Fruit fly (Drosophila melanogaster) whole organism, prepupa: Measurements from ENCODE around the gene Dnali1.

Experiments used
- Blimp-1 ChIP-seq: fragments of 200-800 bp; sonication (Bioruptor generic); optimal IDR thresholded peaks from 3 replicates; lab custom pipeline; 2017; ENCODE audit warnings: missing biosample characterization, missing genetic modification characterization, mild to moderate bottlenecking, moderate library complexity, missing genetic modification reagents
- CG10631 ChIP-seq: fragments of 200-800 bp; sonication (Bioruptor generic); optimal IDR thresholded peaks from 2 replicates; lab custom pipeline; 2016; ENCODE audit warnings: missing biosample characterization, missing genetic modification characterization
- CG10669 ChIP-seq: fragments of 200-800 bp; sonication (Bioruptor generic); optimal IDR thresholded peaks from 3 replicates; lab custom pipeline; 2018; ENCODE audit warnings: missing biosample characterization, mild to moderate bottlenecking, missing genetic modification characterization, moderate library complexity
- CG11294 ChIP-seq: fragments of 200-800 bp; sonication (Bioruptor generic); IDR thresholded peaks from 2 replicates; pipeline ENCODE4 v1.3.6; 2022; ENCODE audit warnings: missing biosample characterization, missing genetic modification characterization
- CG11762 ChIP-seq: fragments of 200-800 bp; sonication (Bioruptor generic); optimal IDR thresholded peaks from 3 replicates; lab custom pipeline; 2016; ENCODE audit warnings: missing biosample characterization, missing genetic modification characterization; ENCODE audit not compliant: insufficient read depth
- CG11902 ChIP-seq: fragments of 200-800 bp; sonication (Bioruptor generic); optimal IDR thresholded peaks from 3 replicates; lab custom pipeline; 2016; ENCODE audit warnings: missing biosample characterization, missing genetic modification characterization
- CG15336 ChIP-seq: fragments of 200-800 bp; sonication (Bioruptor generic); IDR thresholded peaks from 2 replicates; pipeline ENCODE4 v1.3.6; 2022; ENCODE audit warnings: missing biosample characterization, missing genetic modification characterization
- CG3032 ChIP-seq: fragments of 200-800 bp; optimal IDR thresholded peaks from 2 replicates; lab custom pipeline; 2019; ENCODE audit warnings: missing biosample characterization, mild to moderate bottlenecking, missing genetic modification characterization, moderate library complexity
- CG32006 ChIP-seq: fragments of 200-800 bp; sonication (Bioruptor generic); optimal IDR thresholded peaks from 3 replicates; lab custom pipeline; 2017; ENCODE audit warnings: missing biosample characterization, mild to moderate bottlenecking, missing genetic modification characterization
- CG3919 ChIP-seq: fragments of 200-800 bp; sonication (Bioruptor generic); optimal IDR thresholded peaks from 3 replicates; lab custom pipeline; 2016; ENCODE audit warnings: missing biosample characterization, missing genetic modification characterization
- CG4318 ChIP-seq: fragments of 200-800 bp; sonication (Bioruptor generic); optimal IDR thresholded peaks from 3 replicates; lab custom pipeline; 2017; ENCODE audit warnings: missing biosample characterization, mild to moderate bottlenecking, missing genetic modification characterization
- CG6163 ChIP-seq: fragments of 200-800 bp; sonication (Bioruptor generic); IDR thresholded peaks from 3 replicates; pipeline ENCODE4 v1.3.6; 2022; ENCODE audit warnings: missing biosample characterization, missing genetic modification characterization
- CG6276 ChIP-seq: fragments of 200-800 bp; sonication (Bioruptor generic); optimal IDR thresholded peaks from 2 replicates; lab custom pipeline; 2017; ENCODE audit warnings: missing biosample characterization, mild to moderate bottlenecking, missing genetic modification characterization
- CG6792 ChIP-seq: fragments of 200-800 bp; sonication (Bioruptor generic); optimal IDR thresholded peaks from 3 replicates; lab custom pipeline; 2016; ENCODE audit warnings: missing biosample characterization, missing genetic modification characterization
- CG6808 ChIP-seq: fragments of 200-800 bp; sonication (Bioruptor generic); optimal IDR thresholded peaks from 3 replicates; lab custom pipeline; 2017; ENCODE audit warnings: missing biosample characterization, missing genetic modification characterization, mild to moderate bottlenecking, moderate library complexity, missing genetic modification reagents
- CG8119 ChIP-seq: fragments of 200-800 bp; sonication (Bioruptor generic); IDR thresholded peaks from 3 replicates; pipeline ENCODE4 v1.3.6; 2022; ENCODE audit warnings: missing biosample characterization, missing genetic modification characterization
- CG8319 ChIP-seq: fragments of 200-800 bp; sonication (Bioruptor generic); optimal IDR thresholded peaks from 3 replicates; lab custom pipeline; 2016; ENCODE audit warnings: missing biosample characterization, missing genetic modification characterization
- CG8632 ChIP-seq: fragments of 200-800 bp; sonication (Bioruptor generic); optimal IDR thresholded peaks from 3 replicates; lab custom pipeline; 2016; ENCODE audit warnings: missing biosample characterization, missing genetic modification characterization
- Eip75B ChIP-seq: fragments of 200-800 bp; sonication (Bioruptor generic); optimal IDR thresholded peaks from 3 replicates; lab custom pipeline; 2016; ENCODE audit warnings: missing biosample characterization, missing genetic modification characterization
- Eip78C ChIP-seq: fragments of 200-800 bp; sonication (Bioruptor generic); peaks from one replicate; lab custom pipeline; 2016; ENCODE audit warnings: missing biosample characterization, missing genetic modification characterization
- Eip93F ChIP-seq: fragments of 200-800 bp; sonication (Bioruptor generic); optimal IDR thresholded peaks from 2 replicates; lab custom pipeline; 2016; ENCODE audit warnings: missing biosample characterization, mild to moderate bottlenecking, missing genetic modification characterization
- Ets21C ChIP-seq: fragments of 200-800 bp; sonication (Bioruptor generic); optimal IDR thresholded peaks from 3 replicates; lab custom pipeline; 2016; ENCODE audit warnings: missing biosample characterization, missing genetic modification characterization
- Ets96B ChIP-seq: fragments of 200-800 bp; optimal IDR thresholded peaks from 2 replicates; lab custom pipeline; 2019; ENCODE audit warnings: missing biosample characterization, mild to moderate bottlenecking, missing genetic modification characterization, moderate library complexity
- Gug ChIP-seq: fragments of 200-800 bp; sonication (Bioruptor generic); IDR thresholded peaks from 2 replicates; pipeline ENCODE4 v1.3.6; 2022; ENCODE audit warnings: missing biosample characterization, missing genetic modification characterization
- OdsH ChIP-seq: fragments of 200-800 bp; sonication (Bioruptor generic); optimal IDR thresholded peaks from 3 replicates; lab custom pipeline; 2016; ENCODE audit warnings: missing biosample characterization, missing genetic modification characterization
- Smox ChIP-seq: fragments of 200-800 bp; sonication (Bioruptor generic); optimal IDR thresholded peaks from 3 replicates; lab custom pipeline; 2016; ENCODE audit warnings: missing biosample characterization, missing genetic modification characterization
- Sox102F ChIP-seq: fragments of 200-800 bp; sonication (Bioruptor generic); optimal IDR thresholded peaks from 2 replicates; lab custom pipeline; 2016; ENCODE audit warnings: missing biosample characterization, mild to moderate bottlenecking, missing genetic modification characterization
- Sox14 ChIP-seq: fragments of 200-800 bp; sonication (Bioruptor generic); optimal IDR thresholded peaks from 3 replicates; lab custom pipeline; 2016; ENCODE audit warnings: missing biosample characterization, missing genetic modification characterization
- Sox15 ChIP-seq: fragments of 200-800 bp; sonication (Bioruptor generic); optimal IDR thresholded peaks from 3 replicates; lab custom pipeline; 2016; ENCODE audit warnings: missing biosample characterization, missing genetic modification characterization
- achi ChIP-seq: fragments of 200-800 bp; sonication (Bioruptor generic); optimal IDR thresholded peaks from 3 replicates; lab custom pipeline; 2016; ENCODE audit warnings: missing biosample characterization, missing genetic modification characterization
- acj6 ChIP-seq: fragments of 200-800 bp; sonication (Bioruptor generic); optimal IDR thresholded peaks from 3 replicates; lab custom pipeline; 2016; ENCODE audit warnings: missing biosample characterization, missing genetic modification characterization
- cyc ChIP-seq: fragments of 200-800 bp; sonication (Bioruptor generic); optimal IDR thresholded peaks from 3 replicates; lab custom pipeline; 2016; ENCODE audit warnings: missing biosample characterization, missing genetic modification characterization
- dac ChIP-seq: fragments of 200-800 bp; sonication (Bioruptor generic); optimal IDR thresholded peaks from 2 replicates; lab custom pipeline; 2017; ENCODE audit warnings: missing biosample characterization, mild to moderate bottlenecking, missing genetic modification characterization
- dsx ChIP-seq: fragments of 200-800 bp; optimal IDR thresholded peaks from 3 replicates; lab custom pipeline; 2019; ENCODE audit warnings: missing biosample characterization, mild to moderate bottlenecking, missing genetic modification characterization, moderate library complexity; ENCODE audit not compliant: poor library complexity, severe bottlenecking
- eg ChIP-seq: fragments of 200-800 bp; sonication (Bioruptor generic); IDR thresholded peaks from 3 replicates; pipeline ENCODE4 v1.3.6; 2022; ENCODE audit warnings: missing biosample characterization, missing genetic modification characterization
- esn ChIP-seq: fragments of 200-800 bp; sonication (Bioruptor generic); optimal IDR thresholded peaks from 2 replicates; lab custom pipeline; 2016; ENCODE audit warnings: missing biosample characterization, mild to moderate bottlenecking, missing genetic modification characterization, moderate library complexity
- fd59A ChIP-seq: fragments of 200-800 bp; sonication (Bioruptor generic); optimal IDR thresholded peaks from 2 replicates; lab custom pipeline; 2017; ENCODE audit warnings: missing biosample characterization, mild to moderate bottlenecking, missing genetic modification characterization, missing genetic modification reagents
- fkh ChIP-seq: fragments of 200-800 bp; sonication (Bioruptor generic); optimal IDR thresholded peaks from 3 replicates; lab custom pipeline; 2017; ENCODE audit warnings: missing biosample characterization, mild to moderate bottlenecking, missing genetic modification characterization, moderate library complexity
- net ChIP-seq: fragments of 200-800 bp; sonication (Bioruptor generic); optimal IDR thresholded peaks from 3 replicates; lab custom pipeline; 2016; ENCODE audit warnings: missing biosample characterization, missing genetic modification characterization
- salr ChIP-seq, 2 experiments: fragments of 200-800 bp; sonication (Bioruptor generic); optimal IDR thresholded peaks; 3 replicates each; lab custom pipeline; 2016 to 2018; ENCODE audit warnings: missing biosample characterization in 2 of 2, missing genetic modification characterization in 2 of 2, mild to moderate bottlenecking in 1 of 2
- spab ChIP-seq: fragments of 200-800 bp; sonication (Bioruptor generic); optimal IDR thresholded peaks from 2 replicates; lab custom pipeline; 2017; ENCODE audit warnings: missing biosample characterization, mild to moderate bottlenecking, missing genetic modification characterization, missing genetic modification reagents
- ss ChIP-seq, 2 experiments: fragments of 200-800 bp; sonication (Bioruptor generic); optimal IDR thresholded peaks; 2 replicates in 1 of 2; 3 replicates in 1 of 2; lab custom pipeline; 2017 to 2018; ENCODE audit warnings: mild to moderate bottlenecking in 2 of 2, missing biosample characterization in 2 of 2, missing genetic modification characterization in 2 of 2, moderate library complexity in 1 of 2
- svp ChIP-seq: fragments of 200-800 bp; sonication (Bioruptor generic); peaks from one replicate; lab custom pipeline; 2016; ENCODE audit warnings: missing biosample characterization, missing genetic modification characterization
- topi ChIP-seq: fragments of 200-800 bp; sonication (Bioruptor generic); optimal IDR thresholded peaks from 3 replicates; lab custom pipeline; 2016; ENCODE audit warnings: missing biosample characterization, missing genetic modification characterization
- vri ChIP-seq: fragments of 200-800 bp; sonication (Bioruptor generic); optimal IDR thresholded peaks from 3 replicates; lab custom pipeline; 2016; ENCODE audit warnings: missing biosample characterization, mild to moderate bottlenecking, missing genetic modification characterization

Dnali1 gene

DNA sequence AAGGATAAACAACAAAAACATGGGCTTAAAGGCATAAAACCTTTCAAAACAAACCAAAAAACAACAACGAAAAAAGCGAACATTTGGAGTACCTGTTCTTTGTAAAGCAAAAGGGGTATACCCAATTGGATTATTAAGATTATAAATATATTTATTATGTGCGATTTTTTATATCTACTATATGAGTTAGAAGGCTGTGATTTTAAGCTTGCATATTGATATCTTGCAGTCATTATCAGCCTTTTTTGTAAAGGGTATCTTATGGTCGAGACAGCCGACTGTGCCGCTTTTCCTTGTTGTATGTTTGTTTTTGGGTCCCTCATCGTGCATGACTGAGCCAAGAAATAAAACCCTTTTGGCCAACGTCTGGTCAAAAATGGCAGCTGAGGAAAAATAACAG lies 20.4 kb downstream of the Dnali1 start (continued):
- TF ChIP-seq Smox (GFP tag; lab: Kevin White, UChicago) = peak; percentile 26
- TF ChIP-seq CG15336 (GFP tag; lab: Robert Waterston, UW) = 0 out of 2 replicates have a peak, but pooled peaks have one; percentile 32
- TF ChIP-seq esn (GFP tag; lab: Kevin White, UChicago) = peak; percentile 77
- peak; percentile 78 for TF ChIP-seq svp (GFP tag; lab: Kevin White, UChicago)
- no peak for TF ChIP-seq CG32006 (GFP tag; lab: Kevin White, UChicago)
- no peak for TF ChIP-seq CG11294 (GFP tag; lab: Robert Waterston, UW)
- peak; percentile 53 for TF ChIP-seq CG11762 (GFP tag; lab: Kevin White, UChicago)
- TF ChIP-seq Eip93F = peak; percentile 60
- peak; percentile 1 for TF ChIP-seq net (GFP tag; lab: Kevin White, UChicago)
- TF ChIP-seq Blimp-1 (GFP tag; lab: Kevin White, UChicago) = peak; percentile 49
- peak; percentile 36 for TF ChIP-seq CG8632 (GFP tag; lab: Kevin White, UChicago)
- peak; percentile 36 for TF ChIP-seq OdsH (GFP tag; lab: Kevin White, UChicago)
- peak; percentile 74 for TF ChIP-seq CG3919 (GFP tag; lab: Kevin White, UChicago)
- peak; percentile 45; the same call in 2 of the 3 replicates for TF ChIP-seq CG6163 (GFP tag; lab: Robert Waterston, UW)
- TF ChIP-seq CG6792 (GFP tag; lab: Kevin White, UChicago) = peak; percentile 61
- TF ChIP-seq dsx (GFP tag; lab: Kevin White, UChicago) = no peak
- TF ChIP-seq vri (GFP tag; lab: Kevin White, UChicago) = peak; percentile 30
- peak; percentile 34 for TF ChIP-seq CG10669 (GFP tag; lab: Kevin White, UChicago)
- peak; percentile 18 for TF ChIP-seq Ets96B (tag; lab: Kevin White, UChicago)
- peak; percentile 60 for TF ChIP-seq CG11902 (GFP tag; lab: Kevin White, UChicago)
- TF ChIP-seq CG6276 (GFP tag; lab: Kevin White, UChicago) = no peak
- peak; percentile 39; the same call in 1 of the 3 replicates for TF ChIP-seq CG8119 (GFP tag; lab: Robert Waterston, UW)
- peak; percentile 63 for TF ChIP-seq Eip75B (GFP tag; lab: Kevin White, UChicago)
- TF ChIP-seq Ets21C (GFP tag; lab: Kevin White, UChicago) = peak; percentile 15
- TF ChIP-seq achi (GFP tag; lab: Kevin White, UChicago) = peak; percentile 38
- TF ChIP-seq, all 60 proteins: peak for 37

DNA sequence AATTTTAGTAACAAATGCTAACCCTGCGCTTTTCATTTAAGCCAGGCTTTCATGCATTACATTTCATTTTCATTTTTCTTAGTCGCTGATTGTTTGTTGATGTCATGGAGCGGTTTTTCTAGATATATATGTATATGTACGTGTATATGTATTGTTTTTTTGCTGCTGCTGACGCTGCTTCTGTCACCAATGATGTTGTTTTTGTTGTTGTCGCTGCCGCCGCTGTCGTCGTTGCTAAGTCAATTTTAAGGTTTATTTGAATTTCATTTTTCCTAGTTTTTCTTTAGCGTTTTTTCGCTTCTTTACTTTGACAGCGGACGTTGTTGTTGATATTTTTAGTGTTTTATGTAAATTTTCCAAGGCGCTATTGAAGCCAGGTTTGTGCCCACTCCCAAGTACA lies 23.0 kb downstream of the Dnali1 start:
- TF ChIP-seq CG3919 (GFP tag; lab: Kevin White, UChicago) = no peak
- no peak for TF ChIP-seq Sox102F
- TF ChIP-seq topi (GFP tag; lab: Kevin White, UChicago) = no peak
- peak; percentile 17 for TF ChIP-seq fkh (GFP tag; lab: Kevin White, UChicago)

DNA sequence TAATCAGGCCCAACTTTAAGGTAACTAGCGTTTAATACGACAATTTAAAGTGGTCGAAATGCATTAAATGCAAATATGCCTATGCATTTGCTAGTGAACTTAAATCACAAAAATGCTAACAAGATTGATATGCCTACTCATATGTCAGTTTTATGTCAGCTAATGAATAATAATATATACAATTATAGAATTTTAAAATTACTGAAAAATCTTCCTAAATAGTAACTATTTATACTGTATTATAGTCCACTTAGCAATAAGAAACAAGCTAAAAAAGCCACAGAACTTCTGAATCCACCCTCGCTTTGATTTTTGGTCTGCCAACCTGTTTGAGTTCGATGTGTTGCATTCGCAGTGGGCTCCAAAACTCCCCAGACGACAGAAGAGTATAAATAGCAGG lies 23.4 kb downstream of the Dnali1 start:
- TF ChIP-seq Smox (GFP tag; lab: Kevin White, UChicago) (no peak), Sox102F (no peak), eg (GFP tag; lab: Robert Waterston, UW) (peak; percentile 56), fd59A (GFP tag; lab: Kevin White, UChicago) (no peak), Ets96B (tag; lab: Kevin White, UChicago) (peak; percentile 64), CG3032 (tag; lab: Kevin White, UChicago) (peak; percentile 41), CG6276 (GFP tag; lab: Kevin White, UChicago) (peak; percentile 48), Gug (GFP tag; lab: Robert Waterston, UW) (0 out of 2 replicates have a peak, but pooled peaks have one; percentile 26), Sox14 (GFP tag; lab: Kevin White, UChicago) (no peak), CG10669 (GFP tag; lab: Kevin White, UChicago) (peak; percentile 35), salr (GFP tag; optimal IDR thresholded peaks at IDR 0.05; lab: Kevin White, UChicago) (no peak), acj6 (GFP tag; lab: Kevin White, UChicago) (no peak), Sox15 (no peak), CG11902 (GFP tag; lab: Kevin White, UChicago) (no peak), CG4318 (GFP tag; lab: Kevin White, UChicago) (no peak), CG6808 (peak; percentile 26), CG8319 (GFP tag; lab: Kevin White, UChicago) (peak; percentile 13), CG11294 (GFP tag; lab: Robert Waterston, UW) (no peak), CG3919 (GFP tag; lab: Kevin White, UChicago) (peak; percentile 62), Eip78C (GFP tag; lab: Kevin White, UChicago) (peak; percentile 29), CG10631 (GFP tag; lab: Kevin White, UChicago) (peak; percentile 6), cyc (GFP tag; lab: Kevin White, UChicago) (peak; percentile 18), ss (GFP tag; optimal IDR thresholded peaks at IDR 0.05; lab: Kevin White, UChicago) (peak in 1 of 2 experiments; percentile 24), CG6163 (GFP tag; lab: Robert Waterston, UW) (peak; percentile 64; the same call in 2 of the 3 replicates), dac (GFP tag; lab: Kevin White, UChicago) (peak; percentile 8), Blimp-1 (GFP tag; lab: Kevin White, UChicago) (peak; percentile 11), net (GFP tag; lab: Kevin White, UChicago) (no peak), spab (GFP tag; lab: Kevin White, UChicago) (peak; percentile 34), CG11762 (GFP tag; lab: Kevin White, UChicago) (peak; percentile 9)
